Worm (Caenorhabditis elegans) whole organism, L4 larva: ENCODE measurements around the gene Y54G2A.45.

Source experiments
- F37D6.2 ChIP-seq: sonication (generic microtip); optimal IDR thresholded peaks from 2 replicates; lab custom pipeline; 2016; ENCODE audit warnings: mild to moderate bottlenecking, missing genetic modification characterization, missing compliant biosample characterization
- T26A8.4 ChIP-seq: fragments of 200-800 bp; sonication (Bioruptor generic); IDR thresholded peaks from 2 replicates; pipeline ENCODE4 v1.3.6; 2022; ENCODE audit warnings: missing genetic modification characterization, missing compliant biosample characterization
- ZK546.5 ChIP-seq, 2 experiments: sonication (generic microtip); optimal IDR thresholded peaks; 2 replicates each; lab custom pipeline; 2017; ENCODE audit warnings: missing biosample characterization in 2 of 2, missing genetic modification characterization in 2 of 2
- aha-1 ChIP-seq: fragments of 150-350 bp; peaks from one replicate; lab custom pipeline; 2014; ENCODE audit warnings: missing biosample characterization, missing genetic modification characterization
- aly-2 ChIP-seq: sonication (generic microtip); optimal IDR thresholded peaks from 2 replicates; lab custom pipeline; 2018; ENCODE audit warnings: missing biosample characterization, missing genetic modification characterization
- arid-1 ChIP-seq: fragments of 200-800 bp; sonication (Bioruptor generic); conservative IDR thresholded peaks from 2 replicates; pipeline ENCODE4 v1.3.6; 2022; ENCODE audit warnings: missing genetic modification reagents, missing genetic modification characterization, missing compliant biosample characterization
- ceh-28 ChIP-seq: fragments of 150-350 bp; optimal IDR thresholded peaks from 2 replicates; lab custom pipeline; 2014; ENCODE audit warnings: missing biosample characterization, missing genetic modification reagents, missing genetic modification characterization
- ceh-44 ChIP-seq: fragments of 200-800 bp; sonication (Bioruptor generic); IDR thresholded peaks from 2 replicates; pipeline ENCODE4 v1.3.6; 2022; ENCODE audit warnings: missing genetic modification reagents, missing genetic modification characterization, missing compliant biosample characterization
- daf-12 ChIP-seq: fragments of 150-350 bp; optimal IDR thresholded peaks from 2 replicates; lab custom pipeline; 2014; ENCODE audit warnings: missing biosample characterization, missing genetic modification reagents, missing genetic modification characterization
- dmd-6 ChIP-seq: fragments of 200-800 bp; sonication (Bioruptor generic); IDR thresholded peaks from 2 replicates; pipeline ENCODE4 v1.3.6; 2022; ENCODE audit warnings: missing genetic modification reagents, missing genetic modification characterization, missing compliant biosample characterization
- dmd-9 ChIP-seq: fragments of 200-800 bp; sonication (Bioruptor generic); IDR thresholded peaks from 2 replicates; pipeline ENCODE4 v1.3.6; 2022; ENCODE audit warnings: missing genetic modification reagents, missing genetic modification characterization, missing compliant biosample characterization
- dve-1 ChIP-seq: sonication (generic microtip); optimal IDR thresholded peaks from 2 replicates; lab custom pipeline; 2017; ENCODE audit warnings: antibody characterized with exemption, mild to moderate bottlenecking, missing genetic modification characterization, missing compliant biosample characterization; ENCODE audit not compliant: insufficient read depth
- hlh-11 ChIP-seq: fragments of 200-800 bp; sonication (Bioruptor generic); optimal IDR thresholded peaks from 2 replicates; lab custom pipeline; 2018; ENCODE audit warnings: mild to moderate bottlenecking, missing genetic modification characterization, missing compliant biosample characterization
- jun-1 ChIP-seq: fragments of 150-350 bp; optimal IDR thresholded peaks from 2 replicates; lab custom pipeline; 2014; ENCODE audit warnings: missing biosample characterization, missing genetic modification reagents, missing genetic modification characterization
- lim-7 ChIP-seq: fragments of 200-800 bp; sonication (Bioruptor generic); IDR thresholded peaks from 2 replicates; pipeline ENCODE4 v1.3.6; 2022; ENCODE audit warnings: missing genetic modification characterization, missing compliant biosample characterization
- lin-13 ChIP-seq: fragments of 150-350 bp; optimal IDR thresholded peaks from 2 replicates; lab custom pipeline; 2014; ENCODE audit warnings: missing biosample characterization, missing genetic modification reagents, missing genetic modification characterization
- lsy-2 ChIP-seq, 2 experiments: fragments of 150-350 bp in 1 of 2; sonication (generic microtip) in 1 of 2; optimal IDR thresholded peaks; 2 replicates each; lab custom pipeline; 2014 to 2017; ENCODE audit warnings: missing biosample characterization in 2 of 2, missing genetic modification characterization in 2 of 2
- madf-5 ChIP-seq, 2 experiments: fragments of 200-800 bp; sonication (Bioruptor generic); IDR thresholded peaks; 2 replicates each; pipeline ENCODE4 v1.3.6; 2022; ENCODE audit warnings: missing compliant biosample characterization in 2 of 2, missing genetic modification characterization in 2 of 2
- madf-9 ChIP-seq: fragments of 200-800 bp; sonication (Bioruptor generic); conservative IDR thresholded peaks from 2 replicates; pipeline ENCODE4 v1.3.6; 2022; ENCODE audit warnings: missing genetic modification reagents, missing genetic modification characterization, missing compliant biosample characterization
- mxl-3 ChIP-seq: fragments of 200-800 bp; sonication (Bioruptor generic); optimal IDR thresholded peaks from 2 replicates; lab custom pipeline; 2018; ENCODE audit warnings: mild to moderate bottlenecking, missing genetic modification characterization, missing compliant biosample characterization
- nhr-102 ChIP-seq: sonication (generic microtip); optimal IDR thresholded peaks from 2 replicates; lab custom pipeline; 2016; ENCODE audit warnings: mild to moderate bottlenecking, missing genetic modification characterization, moderate library complexity, missing compliant biosample characterization
- nhr-28 ChIP-seq: fragments of 150-350 bp; optimal IDR thresholded peaks from 2 replicates; lab custom pipeline; 2014; ENCODE audit warnings: missing biosample characterization, missing genetic modification characterization
- pha-4 ChIP-seq, 2 experiments: fragments of 150-350 bp in 1 of 2; fragments of 200-800 bp in 1 of 2; sonication (Bioruptor generic) in 1 of 2; IDR thresholded peaks in 1 of 2; optimal IDR thresholded peaks in 1 of 2; 2 replicates each; pipeline versions ENCODE4 v1.3.6 to Lab custom; 2014 to 2022; ENCODE audit warnings: missing genetic modification characterization in 2 of 2, missing genetic modification reagents in 2 of 2, missing biosample characterization in 1 of 2, missing compliant biosample characterization in 1 of 2
- pqm-1 ChIP-seq: sonication (generic microtip); optimal IDR thresholded peaks from 2 replicates; lab custom pipeline; 2017; ENCODE audit warnings: missing biosample characterization, missing genetic modification characterization
- sdz-12 ChIP-seq: fragments of 200-800 bp; sonication (Bioruptor generic); optimal IDR thresholded peaks from 2 replicates; lab custom pipeline; 2018; ENCODE audit warnings: mild to moderate bottlenecking, missing genetic modification characterization, missing compliant biosample characterization
- set-16 ChIP-seq: fragments of 200-800 bp; sonication (Bioruptor generic); IDR thresholded peaks from 2 replicates; pipeline ENCODE4 v1.3.6; 2022; ENCODE audit warnings: missing genetic modification reagents, missing genetic modification characterization, missing compliant biosample characterization
- snpc-1.2 ChIP-seq: fragments of 200-800 bp; sonication (Bioruptor generic); IDR thresholded peaks from 2 replicates; pipeline ENCODE4 v1.3.6; 2022; ENCODE audit warnings: missing genetic modification reagents, missing genetic modification characterization, missing compliant biosample characterization
- snpc-4 ChIP-seq: fragments of 150-350 bp; optimal IDR thresholded peaks from 2 replicates; lab custom pipeline; 2014; ENCODE audit warnings: missing biosample characterization, missing genetic modification characterization
- spr-3 ChIP-seq: fragments of 200-800 bp; sonication (Bioruptor generic); optimal IDR thresholded peaks from 2 replicates; lab custom pipeline; 2018; ENCODE audit warnings: mild to moderate bottlenecking, missing genetic modification characterization, missing compliant biosample characterization
- unc-62 ChIP-seq, 3 experiments: fragments of 150-350 bp in 1 of 3; sonication (generic microtip); optimal IDR thresholded peaks in 2 of 3; peaks in 1 of 3; 1 replicate in 1 of 3; 2 replicates in 2 of 3; lab custom pipeline; 2014 to 2017; ENCODE audit warnings: missing biosample characterization in 3 of 3, missing genetic modification characterization in 3 of 3, missing genetic modification reagents in 3 of 3, missing genotype in 1 of 3
- ztf-11 ChIP-seq: fragments of 150-350 bp; optimal IDR thresholded peaks from 2 replicates; lab custom pipeline; 2014; ENCODE audit warnings: missing biosample characterization, missing genetic modification characterization

The Y54G2A.45 gene

ce11 chrIV:2809208-2809607, 3.6 kb downstream of the Y54G2A.45 start, which contains the start of gene Y54G2A.76:
Gene Y54G2A.76, plus strand, starts transcription at chrIV:2809410.
- TF ChIP-seq dmd-9 (GFP tag; lab: Robert Waterston, UW) (no peak), ztf-11 (no peak), dve-1 (no peak), F37D6.2 (tag; lab: Kevin White, UChicago) (no peak), pha-4 (GFP tag; IDR thresholded peaks at IDR 0.05; lab: Robert Waterston, UW) (no peak), pha-4 (tag; optimal IDR thresholded peaks at IDR 0.05; lab: Kevin White, UChicago) (no peak), T26A8.4 (GFP tag; lab: Robert Waterston, UW) (no peak), jun-1 (tag; lab: Kevin White, UChicago) (no peak), dmd-6 (GFP tag; lab: Robert Waterston, UW) (no peak), snpc-1.2 (no peak), ZK546.5 (tag; optimal IDR thresholded peaks at IDR 0.05; lab: Kevin White, UChicago) (no peak), aha-1 (tag; lab: Kevin White, UChicago) (no peak), arid-1 (GFP tag; lab: Robert Waterston, UW) (no peak), madf-5 (GFP tag; IDR thresholded peaks at IDR 0.05; lab: Robert Waterston, UW) (no peak)
- TF ChIP-seq, all 104 proteins: peak for 0

- TF ChIP-seq mxl-3 (GFP tag; lab: Kevin White, UChicago): no peak
- TF ChIP-seq nhr-28 (tag; lab: Kevin White, UChicago): no peak
- peak; percentile 24 for TF ChIP-seq aha-1 (tag; lab: Kevin White, UChicago)
- no peak for TF ChIP-seq lim-7 (GFP tag; lab: Robert Waterston, UW)
- TF ChIP-seq daf-12 (tag; lab: Kevin White, UChicago): no peak
- no peak for TF ChIP-seq T26A8.4 (GFP tag; lab: Robert Waterston, UW)
- TF ChIP-seq madf-9 (GFP tag; lab: Robert Waterston, UW): 0 out of 2 replicates have a peak, but pooled peaks have one; percentile 23
- TF ChIP-seq lsy-2 (tag; optimal IDR thresholded peaks at IDR 0.05; lab: Kevin White, UChicago): no peak
- TF ChIP-seq spr-3 (GFP tag; lab: Kevin White, UChicago): no peak
- TF ChIP-seq hlh-11 (tag; lab: Kevin White, UChicago): no peak
- TF ChIP-seq set-16: peak; percentile 82
- no peak for TF ChIP-seq madf-5 (GFP tag; IDR thresholded peaks at IDR 0.05; lab: Robert Waterston, UW)
- no peak for TF ChIP-seq aly-2 (tag; lab: Kevin White, UChicago)
Measured at ce11 chrIV:2817038-2817437, 11.4 kb downstream of the Y54G2A.45 start.

- TF ChIP-seq ceh-44 (no peak), ceh-28 (no peak), lin-13 (GFP tag; lab: Kevin White, UChicago) (no peak), set-16 (no peak)
Measured at ce11 chrIV:2819633-2820032, 14.0 kb downstream of the Y54G2A.45 start, which contains the start of gene Y54G2A.13. Gene Y54G2A.13, minus strand, starts transcription at chrIV:2819733.

ce11 chrIV:2820408-2820807, 14.8 kb downstream of the Y54G2A.45 start, which contains the start of gene Y54G2A.37:
Gene Y54G2A.37, plus strand, starts transcription at chrIV:2820708.
- no peak for TF ChIP-seq lin-13 (GFP tag; lab: Kevin White, UChicago)
- no peak for TF ChIP-seq nhr-102 (tag; lab: Kevin White, UChicago)

- peak; percentile 43 for TF ChIP-seq pqm-1 (tag; lab: Kevin White, UChicago)
- no peak for TF ChIP-seq nhr-28 (tag; lab: Kevin White, UChicago)
Measured at ce11 chrIV:2823446-2823845, 17.8 kb downstream of the Y54G2A.45 start, which contains the start of gene clec-80. Gene clec-80, plus strand, starts transcription at chrIV:2823746.

ce11 chrIV:2825460-2826103, 19.9 kb downstream of the Y54G2A.45 start:
- TF ChIP-seq sdz-12 (GFP tag; lab: Kevin White, UChicago): peak; percentile 56
- TF ChIP-seq snpc-4 (tag; lab: Kevin White, UChicago): peak; percentile 72
- no peak for TF ChIP-seq unc-62 (GFP tag; optimal IDR thresholded peaks at IDR 0.05 in 1 of 2; lab: Kevin White, UChicago)
- no peak for TF ChIP-seq unc-62 (tag; optimal IDR thresholded peaks at IDR 0.05; lab: Kevin White, UChicago)
- TF ChIP-seq ceh-28: peak; percentile 20
